Worm (Caenorhabditis elegans) whole organism, L1 larva: ENCODE results near the gene clec-161.

Experiments used
- C16A3.4 ChIP-seq: fragments of 150-350 bp; optimal IDR thresholded peaks from 2 replicates; lab custom pipeline; 2014; ENCODE audit warnings: missing biosample characterization, missing genetic modification characterization
- elt-3 ChIP-seq, 6 experiments: fragments of 150-350 bp in 1 of 6; sonication (generic microtip); optimal IDR thresholded peaks; 2 replicates each; lab custom pipeline; 2017 to 2018; ENCODE audit warnings: missing biosample characterization in 6 of 6, missing genetic modification characterization in 6 of 6, inconsistent platforms in 1 of 6
- jun-1 ChIP-seq: fragments of 150-350 bp; optimal IDR thresholded peaks from 2 replicates; lab custom pipeline; 2014; ENCODE audit warnings: missing biosample characterization, missing genetic modification reagents, missing genetic modification characterization
- mdl-1 ChIP-seq, 2 experiments: fragments of 150-350 bp; optimal IDR thresholded peaks; 2 replicates each; lab custom pipeline; 2014 to 2017; ENCODE audit warnings: missing biosample characterization in 2 of 2, missing genetic modification characterization in 2 of 2, inconsistent platforms in 1 of 2
- nhr-237 ChIP-seq: fragments of 150-350 bp; optimal IDR thresholded peaks from 2 replicates; lab custom pipeline; 2014; ENCODE audit warnings: missing biosample characterization, missing genetic modification characterization
- nhr-76 ChIP-seq: sonication (generic microtip); optimal IDR thresholded peaks from 2 replicates; lab custom pipeline; 2017; ENCODE audit warnings: missing biosample characterization, missing genetic modification characterization
- nhr-77 ChIP-seq: fragments of 150-350 bp; optimal IDR thresholded peaks from 2 replicates; lab custom pipeline; 2014; ENCODE audit warnings: missing biosample characterization, missing genetic modification characterization
- nhr-90 ChIP-seq: sonication (generic microtip); optimal IDR thresholded peaks from 2 replicates; lab custom pipeline; 2016; ENCODE audit warnings: mild to moderate bottlenecking, missing genetic modification characterization, missing compliant biosample characterization; ENCODE audit not compliant: poor library complexity

- TF ChIP-seq jun-1 (no peak), mdl-1 (tag; optimal IDR thresholded peaks at IDR 0.05; lab: Kevin White, UChicago) (no peak), nhr-90 (tag; lab: Kevin White, UChicago) (no peak), C16A3.4 (tag; lab: Kevin White, UChicago) (no peak), nhr-77 (tag; lab: Kevin White, UChicago) (no peak), nhr-237 (tag; lab: Kevin White, UChicago) (no peak), elt-3 (tag; optimal IDR thresholded peaks at IDR 0.05; lab: Kevin White, UChicago) (no peak), nhr-76 (tag; lab: Kevin White, UChicago) (no peak)
These were observed 6.6 kb upstream of the clec-161 start for ce11 chrIII:9615114-9615513.
